Worm (Caenorhabditis elegans) whole organism, young adult: ENCODE measurements around the gene xrn-1.

Experiments used
- B0261.1 ChIP-seq: sonication (generic microtip); optimal IDR thresholded peaks from 2 replicates; lab custom pipeline; 2016; ENCODE audit warnings: mild to moderate bottlenecking, missing genetic modification characterization, moderate library complexity, missing compliant biosample characterization
- B0336.3 ChIP-seq: fragments of 200-800 bp; sonication (Bioruptor generic); IDR thresholded peaks from 2 replicates; pipeline ENCODE4 v1.3.6; 2022; ENCODE audit warnings: missing genetic modification characterization, missing compliant biosample characterization
- F33H1.4 ChIP-seq: fragments of 200-800 bp; sonication (Bioruptor generic); IDR thresholded peaks from 2 replicates; pipeline ENCODE4 v1.3.6; 2022; ENCODE audit warnings: missing genetic modification reagents, missing genetic modification characterization, missing compliant biosample characterization
- F57A8.1 ChIP-seq: fragments of 200-800 bp; sonication (Bioruptor generic); optimal IDR thresholded peaks from 2 replicates; lab custom pipeline; 2018; ENCODE audit warnings: mild to moderate bottlenecking, missing genetic modification characterization, moderate library complexity, missing compliant biosample characterization
- K11D2.4 ChIP-seq: fragments of 200-800 bp; sonication (Bioruptor generic); IDR thresholded peaks from 2 replicates; pipeline ENCODE4 v1.3.6; 2022; ENCODE audit warnings: missing genetic modification reagents, missing genetic modification characterization, missing compliant biosample characterization
- T26A5.8 ChIP-seq: sonication (generic microtip); optimal IDR thresholded peaks from 2 replicates; lab custom pipeline; 2016; ENCODE audit warnings: missing genetic modification characterization, missing compliant biosample characterization
- Y53G8AR.9 ChIP-seq: fragments of 200-800 bp; sonication (Bioruptor generic); conservative IDR thresholded peaks from 2 replicates; pipeline ENCODE4 v1.3.6; 2022; ENCODE audit warnings: missing genetic modification reagents, missing genetic modification characterization, missing compliant biosample characterization
- Y79H2A.3 ChIP-seq: fragments of 200-800 bp; sonication (Bioruptor generic); conservative IDR thresholded peaks from 2 replicates; pipeline ENCODE4 v1.3.6; 2022; ENCODE audit warnings: missing genetic modification reagents, missing genetic modification characterization, missing compliant biosample characterization
- athp-1 ChIP-seq: sonication (generic microtip); optimal IDR thresholded peaks from 2 replicates; lab custom pipeline; 2017; ENCODE audit warnings: mild to moderate bottlenecking, missing genetic modification characterization, missing compliant biosample characterization
- attf-5 ChIP-seq: fragments of 200-800 bp; sonication (Bioruptor generic); optimal IDR thresholded peaks from 2 replicates; lab custom pipeline; 2018; ENCODE audit warnings: mild to moderate bottlenecking, missing genetic modification characterization, missing compliant biosample characterization
- ccch-3 ChIP-seq: fragments of 200-800 bp; sonication (Bioruptor generic); optimal IDR thresholded peaks from 2 replicates; lab custom pipeline; 2018; ENCODE audit warnings: mild to moderate bottlenecking, missing genetic modification characterization, missing compliant biosample characterization
- cebp-1 ChIP-seq, 2 experiments: fragments of 200-800 bp in 1 of 2; sonication (Bioruptor generic) in 1 of 2; sonication (generic microtip) in 1 of 2; IDR thresholded peaks in 1 of 2; optimal IDR thresholded peaks in 1 of 2; 2 replicates each; pipeline versions ENCODE4 v1.3.6 to Lab custom; 2017 to 2022; ENCODE audit warnings: missing compliant biosample characterization in 2 of 2, missing genetic modification characterization in 2 of 2, mild to moderate bottlenecking in 1 of 2, missing genetic modification reagents in 1 of 2, moderate library complexity in 1 of 2
- ceh-27 ChIP-seq: fragments of 200-800 bp; sonication (Bioruptor generic); optimal IDR thresholded peaks from 2 replicates; lab custom pipeline; 2018; ENCODE audit warnings: mild to moderate bottlenecking, missing genetic modification characterization, moderate library complexity, missing compliant biosample characterization
- dox-1 ChIP-seq: fragments of 200-800 bp; sonication (Bioruptor generic); IDR thresholded peaks from 2 replicates; pipeline ENCODE4 v1.3.6; 2022; ENCODE audit warnings: missing genetic modification reagents, missing genetic modification characterization, missing compliant biosample characterization
- dpl-1 ChIP-seq: fragments of 150-350 bp; optimal IDR thresholded peaks from 2 replicates; lab custom pipeline; 2014; ENCODE audit warnings: missing biosample characterization, missing genetic modification reagents, missing genetic modification characterization
- egrh-3 ChIP-seq: fragments of 200-800 bp; sonication (Bioruptor generic); IDR thresholded peaks from 2 replicates; pipeline ENCODE4 v1.3.6; 2022; ENCODE audit warnings: missing genetic modification reagents, missing genetic modification characterization, missing compliant biosample characterization
- hlh-26 ChIP-seq: fragments of 200-800 bp; sonication (Bioruptor generic); conservative IDR thresholded peaks from 2 replicates; pipeline ENCODE4 v1.3.6; 2022; ENCODE audit warnings: missing genetic modification reagents, missing genetic modification characterization, missing compliant biosample characterization
- hmg-20 ChIP-seq: fragments of 200-800 bp; sonication (Bioruptor generic); IDR thresholded peaks from 2 replicates; pipeline ENCODE4 v1.3.6; 2022; ENCODE audit warnings: missing genetic modification reagents, missing genetic modification characterization, missing compliant biosample characterization
- lag-1 ChIP-seq: fragments of 200-800 bp; sonication (Bioruptor generic); IDR thresholded peaks from 2 replicates; pipeline ENCODE4 v1.3.6; 2022; ENCODE audit warnings: missing genetic modification reagents, missing genetic modification characterization, missing compliant biosample characterization
- lin-40 ChIP-seq: sonication (generic microtip); optimal IDR thresholded peaks from 2 replicates; lab custom pipeline; 2016; ENCODE audit warnings: missing genetic modification characterization, mild to moderate bottlenecking, missing compliant biosample characterization, missing genotype, missing genetic modification reagents
- lsy-27 ChIP-seq: sonication (generic microtip); optimal IDR thresholded peaks from 2 replicates; lab custom pipeline; 2017; ENCODE audit warnings: missing genetic modification characterization, mild to moderate bottlenecking, missing compliant biosample characterization, antibody characterized with exemption, missing genotype, borderline replicate concordance; ENCODE audit not compliant: insufficient read depth
- madf-6 ChIP-seq: fragments of 200-800 bp; sonication (Bioruptor generic); IDR thresholded peaks from 2 replicates; pipeline ENCODE4 v1.3.6; 2022; ENCODE audit warnings: missing genetic modification reagents, missing genetic modification characterization, missing compliant biosample characterization
- madf-8 ChIP-seq: fragments of 200-800 bp; sonication (Bioruptor generic); conservative IDR thresholded peaks from 2 replicates; pipeline ENCODE4 v1.3.6; 2022; ENCODE audit warnings: missing genetic modification reagents, missing genetic modification characterization, missing compliant biosample characterization
- mcd-1 ChIP-seq: fragments of 200-800 bp; sonication (Bioruptor generic); IDR thresholded peaks from 2 replicates; pipeline ENCODE4 v1.3.6; 2022; ENCODE audit warnings: missing genetic modification reagents, missing genetic modification characterization, missing compliant biosample characterization
- mes-4 ChIP-seq: sonication (generic microtip); optimal IDR thresholded peaks from 2 replicates; lab custom pipeline; 2016; ENCODE audit warnings: missing genotype, missing genetic modification characterization, missing compliant biosample characterization
- nfyb-1 ChIP-seq: fragments of 200-800 bp; sonication (Bioruptor generic); IDR thresholded peaks from 2 replicates; pipeline ENCODE4 v1.3.6; 2022; ENCODE audit warnings: missing genetic modification reagents, missing genetic modification characterization, missing compliant biosample characterization
- nhr-120 ChIP-seq: fragments of 200-800 bp; sonication (Bioruptor generic); IDR thresholded peaks from 2 replicates; pipeline ENCODE4 v1.3.6; 2022; ENCODE audit warnings: missing genetic modification characterization, missing compliant biosample characterization
- nhr-80 ChIP-seq: sonication (generic microtip); optimal IDR thresholded peaks from 2 replicates; lab custom pipeline; 2016; ENCODE audit warnings: missing genetic modification characterization, missing compliant biosample characterization
- pha-4 ChIP-seq: fragments of 150-350 bp; sonication (generic microtip); optimal IDR thresholded peaks from 2 replicates; lab custom pipeline; 2014; ENCODE audit warnings: missing biosample characterization, missing genetic modification reagents, missing genetic modification characterization
- repo-1 ChIP-seq: sonication (generic microtip); optimal IDR thresholded peaks from 2 replicates; lab custom pipeline; 2017; ENCODE audit warnings: mild to moderate bottlenecking, missing genetic modification characterization, missing compliant biosample characterization
- sdz-38 ChIP-seq: sonication (generic microtip); optimal IDR thresholded peaks from 2 replicates; lab custom pipeline; 2016; ENCODE audit warnings: missing genotype, missing genetic modification characterization, missing compliant biosample characterization
- sea-2 ChIP-seq: fragments of 200-800 bp; sonication (Bioruptor generic); IDR thresholded peaks from 2 replicates; pipeline ENCODE4 v1.3.6; 2022; ENCODE audit warnings: missing genetic modification characterization, missing compliant biosample characterization
- snpc-1.3 ChIP-seq: sonication (generic microtip); optimal IDR thresholded peaks from 2 replicates; lab custom pipeline; 2017; ENCODE audit warnings: missing genetic modification characterization, mild to moderate bottlenecking, missing compliant biosample characterization, antibody characterized with exemption, moderate library complexity, missing genotype, missing genetic modification reagents; ENCODE audit not compliant: insufficient read depth
- snpc-4 ChIP-seq, 5 experiments: fragments of 150-350 bp in 1 of 5; sonication (generic microtip) in 4 of 5; optimal IDR thresholded peaks; 2 replicates each; lab custom pipeline; 2014 to 2018; ENCODE audit warnings: missing genetic modification characterization in 5 of 5, missing biosample characterization in 3 of 5, antibody characterized with exemption in 2 of 5, mild to moderate bottlenecking in 2 of 5, missing compliant biosample characterization in 2 of 5, missing genotype in 2 of 5, moderate library complexity in 2 of 5, missing genetic modification reagents in 1 of 5
- tbp1 ChIP-seq: fragments of 200-800 bp; sonication (Bioruptor generic); optimal IDR thresholded peaks from 2 replicates; lab custom pipeline; 2018; ENCODE audit warnings: mild to moderate bottlenecking, missing genetic modification characterization, missing compliant biosample characterization
- unc-130 ChIP-seq: sonication (generic microtip); optimal IDR thresholded peaks from 2 replicates; lab custom pipeline; 2016; ENCODE audit warnings: missing genetic modification reagents, missing genetic modification characterization, missing compliant biosample characterization
- zfh-2 ChIP-seq: fragments of 200-800 bp; sonication (Bioruptor generic); conservative IDR thresholded peaks from 2 replicates; pipeline ENCODE4 v1.3.6; 2022; ENCODE audit warnings: missing genetic modification reagents, missing genetic modification characterization, missing compliant biosample characterization
- ztf-25 ChIP-seq: fragments of 200-800 bp; sonication (Bioruptor generic); IDR thresholded peaks from 2 replicates; pipeline ENCODE4 v1.3.6; 2022; ENCODE audit warnings: missing genetic modification reagents, missing genetic modification characterization, missing compliant biosample characterization

The xrn-1 gene

DNA sequence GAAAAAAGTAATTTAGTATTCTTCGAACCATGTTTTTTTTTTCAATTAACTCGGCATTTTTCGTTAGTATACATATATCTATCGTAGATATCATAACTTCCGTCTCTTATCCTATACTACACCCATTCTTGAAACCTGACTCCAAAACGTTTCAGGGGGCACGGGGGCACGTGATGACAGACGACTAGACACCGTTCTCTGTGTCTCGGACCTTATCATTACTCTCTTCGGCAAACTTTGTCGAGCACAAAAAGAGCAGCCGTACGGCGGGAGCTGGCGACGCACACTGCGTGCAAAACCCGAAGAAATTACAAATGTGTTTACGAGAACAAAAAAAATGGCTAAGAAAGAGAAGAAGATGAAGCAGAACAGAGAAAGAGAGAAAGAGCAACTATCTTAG is 24.5 kb upstream of the xrn-1 start (continued):
- no peak for TF ChIP-seq snpc-1.3 (tag; lab: Kevin White, UChicago)
- TF ChIP-seq nfyb-1 (GFP tag; lab: Robert Waterston, UW): peak; percentile 24; the same call in 1 of the 2 replicates
- no peak for TF ChIP-seq B0261.1 (tag; lab: Kevin White, UChicago)
- peak; percentile 54; the same call in 1 of the 2 replicates for TF ChIP-seq dox-1
- no peak for TF ChIP-seq cebp-1 (GFP tag; IDR thresholded peaks at IDR 0.05; lab: Robert Waterston, UW)
- peak; percentile 72 for TF ChIP-seq cebp-1 (tag; optimal IDR thresholded peaks at IDR 0.05; lab: Kevin White, UChicago)
- no peak for TF ChIP-seq F33H1.4
- no peak for TF ChIP-seq hmg-20 (GFP tag; lab: Robert Waterston, UW)
- TF ChIP-seq sea-2 (GFP tag; lab: Robert Waterston, UW): no peak
- TF ChIP-seq tbp1: peak; percentile 38
- TF ChIP-seq dpl-1 (GFP tag; lab: Kevin White, UChicago): no peak
- no peak for TF ChIP-seq madf-8 (GFP tag; lab: Robert Waterston, UW)
- no peak for TF ChIP-seq lag-1
- peak; percentile 35; the same call in 1 of the 2 replicates for TF ChIP-seq mcd-1 (GFP tag; lab: Robert Waterston, UW)
- no peak for TF ChIP-seq lsy-27
- TF ChIP-seq T26A5.8: no peak

DNA sequence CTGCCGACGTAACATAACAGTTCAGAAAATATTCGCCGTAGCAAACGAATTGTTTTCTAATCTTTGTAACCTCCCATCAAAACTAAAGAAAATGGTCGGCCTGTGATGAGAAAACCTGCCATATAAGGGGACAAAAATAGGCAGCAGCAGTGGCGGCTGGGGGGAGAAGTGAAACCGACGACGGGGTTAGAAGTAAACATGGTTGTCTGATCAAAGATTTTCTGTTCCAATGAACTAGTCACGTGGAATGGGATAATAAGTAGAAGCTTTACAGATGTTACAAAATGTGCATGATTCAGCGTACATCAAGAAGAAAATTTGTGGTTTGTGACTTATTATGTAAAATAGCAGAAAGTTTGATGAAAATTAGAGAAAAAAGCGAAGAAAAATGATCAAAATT is 23.5 kb upstream of the xrn-1 start:
- no peak for TF ChIP-seq pha-4 (tag; lab: Kevin White, UChicago)

DNA sequence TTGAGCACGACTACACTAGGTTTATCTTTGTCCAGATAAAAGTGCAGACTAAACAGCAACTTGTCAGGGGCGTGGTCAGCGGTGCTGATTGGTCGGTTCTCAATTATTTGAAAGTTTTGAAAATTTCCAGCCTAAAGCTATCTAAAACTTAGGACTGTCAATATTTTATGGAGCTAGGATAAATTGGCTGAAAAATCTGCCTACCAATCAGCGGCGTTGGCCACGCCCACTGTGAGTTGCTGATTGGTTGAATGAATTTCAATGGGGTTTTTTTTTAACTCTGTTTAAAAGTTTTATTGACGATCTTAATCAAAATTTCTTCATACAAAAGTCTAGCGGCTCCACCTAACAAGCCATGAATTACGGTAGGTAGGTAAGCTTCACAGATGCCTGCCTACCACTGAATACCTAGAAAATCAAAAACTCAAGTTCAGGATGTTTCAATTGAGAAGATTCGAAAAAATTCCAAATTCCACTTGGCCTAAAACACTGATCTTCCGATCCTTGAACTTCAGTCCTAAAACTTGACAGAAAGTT is 22.7 kb upstream of the xrn-1 start:
- TF ChIP-seq F57A8.1 (GFP tag; lab: Kevin White, UChicago) (no peak), K11D2.4 (GFP tag; lab: Robert Waterston, UW) (no peak), madf-6 (GFP tag; lab: Robert Waterston, UW) (no peak), nhr-120 (GFP tag; lab: Robert Waterston, UW) (no peak), mes-4 (no peak), ceh-27 (no peak), attf-5 (no peak), tbp1 (no peak), sdz-38 (no peak), Y53G8AR.9 (no peak), ztf-25 (GFP tag; lab: Robert Waterston, UW) (no peak), Y79H2A.3 (GFP tag; lab: Robert Waterston, UW) (no peak), unc-130 (GFP tag; lab: Kevin White, UChicago) (no peak), hlh-26 (GFP tag; lab: Robert Waterston, UW) (no peak), B0336.3 (GFP tag; lab: Robert Waterston, UW) (no peak)

DNA sequence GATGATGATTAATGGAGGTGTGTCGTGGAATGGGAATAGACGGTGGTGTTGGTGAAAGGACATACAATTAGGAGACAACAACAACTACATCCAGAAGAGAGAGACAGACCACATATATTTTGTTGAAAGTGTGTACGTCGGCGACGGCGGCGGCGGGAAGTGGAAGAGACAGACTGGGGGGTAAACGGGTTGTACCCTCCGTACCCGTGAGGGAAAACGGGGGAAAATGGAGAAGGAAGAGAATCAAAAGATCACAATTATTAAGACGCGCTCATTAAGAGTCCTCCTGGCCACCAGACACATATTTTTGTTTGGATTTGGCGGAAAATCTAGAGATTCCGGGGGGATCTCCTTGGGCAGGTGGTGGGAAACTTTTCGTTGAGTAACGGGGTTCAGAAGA is 22.2 kb upstream of the xrn-1 start:
- TF ChIP-seq zfh-2 (GFP tag; lab: Robert Waterston, UW) (0 out of 2 replicates have a peak, but pooled peaks have one; percentile 40), athp-1 (tag; lab: Kevin White, UChicago) (no peak)

DNA sequence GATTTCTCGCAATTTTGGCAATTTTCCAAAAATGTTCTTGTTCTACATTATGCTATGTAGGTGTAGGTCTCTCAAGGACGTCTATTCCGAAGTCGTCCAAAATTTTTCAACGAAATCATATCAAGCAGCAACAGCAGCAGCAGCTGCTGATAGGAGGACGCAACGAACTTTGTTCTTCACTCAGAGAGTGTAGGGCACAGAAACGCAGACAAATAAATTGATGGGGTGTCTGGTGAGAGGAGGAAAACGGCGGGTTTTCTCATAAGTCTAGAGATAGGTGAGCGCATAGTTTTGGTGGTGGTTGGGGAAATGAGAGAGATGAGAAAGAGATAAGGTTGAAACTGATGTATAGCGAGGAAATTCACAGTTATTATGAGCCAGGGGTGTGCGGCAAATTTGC is 19.6 kb upstream of the xrn-1 start:
- TF ChIP-seq repo-1 (tag; lab: Kevin White, UChicago): no peak
- no peak for TF ChIP-seq lag-1
- peak; percentile 87 for TF ChIP-seq nhr-80 (tag; lab: Kevin White, UChicago)
- peak; percentile 27; the same call in 1 of the 2 replicates for TF ChIP-seq mcd-1 (GFP tag; lab: Robert Waterston, UW)
- peak; percentile 62 for TF ChIP-seq dox-1
- no peak for TF ChIP-seq ccch-3 (GFP tag; lab: Kevin White, UChicago)
- TF ChIP-seq sea-2 (GFP tag; lab: Robert Waterston, UW): no peak
- TF ChIP-seq egrh-3 (GFP tag; lab: Robert Waterston, UW): peak; percentile 48; the same call in 1 of the 2 replicates
- TF ChIP-seq lin-40 (tag; lab: Kevin White, UChicago): peak; percentile 1
- TF ChIP-seq snpc-4 (GFP tag; optimal IDR thresholded peaks at IDR 0.05; lab: Kevin White, UChicago): no peak
- peak in 2 of 4 experiments; percentile 7 to 30 for TF ChIP-seq snpc-4 (tag; optimal IDR thresholded peaks at IDR 0.05; lab: Kevin White, UChicago)
- TF ChIP-seq madf-8 (GFP tag; lab: Robert Waterston, UW): no peak
